Worm (Caenorhabditis elegans) whole organism, L3 larva: ENCODE data around the gene C04E7.5.

ENCODE experiments used
- R02D3.7 ChIP-seq: fragments of 150-350 bp; optimal IDR thresholded peaks from 2 replicates; lab custom pipeline; 2014; ENCODE audit warnings: missing biosample characterization, missing genetic modification characterization
- ama-1 ChIP-seq: fragments of 150-350 bp; optimal IDR thresholded peaks from 2 replicates; lab custom pipeline; 2018
- fos-1 ChIP-seq: fragments of 150-350 bp; optimal IDR thresholded peaks from 2 replicates; lab custom pipeline; 2014; ENCODE audit warnings: missing biosample characterization, missing genetic modification characterization
- jun-1 ChIP-seq: fragments of 150-350 bp; optimal IDR thresholded peaks from 2 replicates; lab custom pipeline; 2014; ENCODE audit warnings: missing biosample characterization, missing genetic modification reagents, missing genetic modification characterization
- lin-15B ChIP-seq: fragments of 150-350 bp; optimal IDR thresholded peaks from 2 replicates; lab custom pipeline; 2014; ENCODE audit warnings: missing biosample characterization, missing genetic modification characterization
- nhr-237 ChIP-seq: fragments of 150-350 bp; optimal IDR thresholded peaks from 2 replicates; lab custom pipeline; 2014; ENCODE audit warnings: missing biosample characterization, missing genetic modification characterization
- nhr-67 ChIP-seq: fragments of 150-350 bp; optimal IDR thresholded peaks from 2 replicates; lab custom pipeline; 2014; ENCODE audit warnings: missing biosample characterization, missing genetic modification characterization
- pha-4 ChIP-seq: fragments of 150-350 bp; optimal IDR thresholded peaks from 2 replicates; lab custom pipeline; 2014; ENCODE audit warnings: missing biosample characterization, missing genetic modification reagents, missing genetic modification characterization

DNA sequence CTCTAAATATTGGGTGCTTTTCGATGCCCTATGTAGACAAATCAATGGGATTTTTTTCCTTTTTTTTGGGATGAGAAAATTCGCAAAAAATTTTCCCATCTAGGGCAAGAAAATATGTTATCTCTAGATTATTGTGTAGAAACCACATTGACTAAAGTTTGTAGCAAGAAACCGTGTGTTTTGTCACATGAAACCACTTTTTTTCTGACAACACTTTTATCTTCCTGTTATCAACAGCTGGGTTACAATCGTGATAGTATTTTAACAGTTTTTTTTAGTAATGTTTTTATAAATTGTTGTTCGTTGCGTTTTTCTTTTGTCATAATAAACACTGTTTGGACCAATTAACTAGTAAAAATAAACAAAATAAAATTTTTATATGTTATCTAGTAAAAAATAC is 48.3 kb upstream of the C04E7.5 start:
- TF ChIP-seq lin-15B: no peak
- no peak for TF ChIP-seq ama-1 (lab: Kevin White, UChicago)
- no peak for TF ChIP-seq fos-1 (tag; lab: Kevin White, UChicago)
- TF ChIP-seq nhr-67: no peak
- no peak for TF ChIP-seq jun-1 (tag; lab: Kevin White, UChicago)
- no peak for TF ChIP-seq nhr-237 (tag; lab: Kevin White, UChicago)
- no peak for TF ChIP-seq pha-4 (tag; lab: Kevin White, UChicago)
- no peak for TF ChIP-seq R02D3.7
